Worm (Caenorhabditis elegans): Measurements from ENCODE around the gene mmaa-1.

Gene mmaa-1

ce11 chrII:7072590-7073536 lies 28.1 kb downstream of the mmaa-1 start (continued):
- TF ChIP-seq lin-13 (GFP tag; optimal IDR thresholded peaks at IDR 0.05) (peak; percentile 54), nhr-28 (tag; optimal IDR thresholded peaks at IDR 0.05) (no peak), mdl-1 (tag; optimal IDR thresholded peaks at IDR 0.05) (peak in 1 of 2 experiments; percentile 17), ama-1 (optimal IDR thresholded peaks at IDR 0.05) (no peak), nhr-77 (tag; optimal IDR thresholded peaks at IDR 0.05) (peak; percentile 37), zag-1 (tag; optimal IDR thresholded peaks at IDR 0.05) (no peak), ztf-4 (tag; optimal IDR thresholded peaks at IDR 0.05) (no peak), nhr-47 (tag; optimal IDR thresholded peaks at IDR 0.05) (peak; percentile 84), rnt-1 (tag; optimal IDR thresholded peaks at IDR 0.05) (peak; percentile 68)

- TF ChIP-seq nhr-77 (tag; optimal IDR thresholded peaks at IDR 0.05), result no peak
- no peak for TF ChIP-seq nhr-19 (GFP tag; conservative IDR thresholded peaks at IDR 0.05)
- TF ChIP-seq ceh-63 (GFP tag; optimal IDR thresholded peaks at IDR 0.05), result no peak
- no peak for TF ChIP-seq lin-14 (GFP tag; optimal IDR thresholded peaks at IDR 0.05)
- no peak for TF ChIP-seq alr-1 (tag; optimal IDR thresholded peaks at IDR 0.05; ENCODE audit: borderline replicate concordance)
- no peak for TF ChIP-seq lin-35 (GFP tag; optimal IDR thresholded peaks at IDR 0.05)
- no peak for TF ChIP-seq swsn-7 (tag; optimal IDR thresholded peaks at IDR 0.05)
- no peak for TF ChIP-seq ets-5 (GFP tag; IDR thresholded peaks at IDR 0.05)
- TF ChIP-seq nhr-85 (tag), result no peak
- TF ChIP-seq nhr-28 (tag; optimal IDR thresholded peaks at IDR 0.05), result no peak
- TF ChIP-seq lir-3 (tag; optimal IDR thresholded peaks at IDR 0.05; ENCODE audit: poor library complexity), result no peak
- no peak for TF ChIP-seq ceh-88 (GFP tag; IDR thresholded peaks at IDR 0.05)
- no peak for TF ChIP-seq jun-1 (tag; optimal IDR thresholded peaks at IDR 0.05)
- no peak for TF ChIP-seq egl-13 (tag; optimal IDR thresholded peaks at IDR 0.05)
- no peak for TF ChIP-seq ceh-82 (tag; optimal IDR thresholded peaks at IDR 0.05)
- no peak for TF ChIP-seq hlh-4 (tag; optimal IDR thresholded peaks at IDR 0.05)
- no peak for TF ChIP-seq zip-4 (GFP tag; optimal IDR thresholded peaks at IDR 0.05)
- no peak for TF ChIP-seq elt-2 (tag; optimal IDR thresholded peaks at IDR 0.05)
- no peak for TF ChIP-seq ztf-4 (tag; optimal IDR thresholded peaks at IDR 0.05)
- TF ChIP-seq sptf-1 (tag; optimal IDR thresholded peaks at IDR 0.05), result no peak
Observed at ce11 chrII:7072315-7072589, 28.7 kb downstream of the mmaa-1 start, which contains the start of gene kars-1. kars-1 (minus strand) TSS chrII:7072415.

- TF ChIP-seq elt-3 (tag; optimal IDR thresholded peaks at IDR 0.05), result no peak
- no peak for TF ChIP-seq efl-1 (optimal IDR thresholded peaks at IDR 0.05)
- TF ChIP-seq efl-1 (GFP tag; optimal IDR thresholded peaks at IDR 0.05 in 1 of 2), result peak in 1 of 2 experiments; percentile 91
Observed at ce11 chrII:7070434-7070833, 30.5 kb downstream of the mmaa-1 start.

ce11 chrII:7069866-7070265 lies 31.1 kb downstream of the mmaa-1 start, which contains the start of gene him-14:
him-14 (minus strand) TSS chrII:7069966.
- TF ChIP-seq snpc-4 (tag; optimal IDR thresholded peaks at IDR 0.05) (no peak), fos-1 (tag; optimal IDR thresholded peaks at IDR 0.05) (no peak), hlh-17 (GFP tag; optimal IDR thresholded peaks at IDR 0.05; ENCODE audit: borderline replicate concordance) (no peak), ceh-82 (tag; optimal IDR thresholded peaks at IDR 0.05) (no peak)

- TF ChIP-seq nhr-85 (tag), result no peak
- no peak for TF ChIP-seq unc-130 (tag; optimal IDR thresholded peaks at IDR 0.05)
- no peak for TF ChIP-seq rnt-1 (tag; optimal IDR thresholded peaks at IDR 0.05)
- TF ChIP-seq aly-2 (tag; optimal IDR thresholded peaks at IDR 0.05), result no peak
- TF ChIP-seq unc-62 (GFP tag; optimal IDR thresholded peaks at IDR 0.05), result no peak
- TF ChIP-seq sox-4 (tag; optimal IDR thresholded peaks at IDR 0.05), result no peak
- TF ChIP-seq nhr-76 (tag; optimal IDR thresholded peaks at IDR 0.05), result no peak
- no peak for TF ChIP-seq ceh-8 (GFP tag; optimal IDR thresholded peaks at IDR 0.05)
- TF ChIP-seq ztf-11 (tag; optimal IDR thresholded peaks at IDR 0.05), result no peak
Observed at ce11 chrII:7065391-7065790, 35.6 kb downstream of the mmaa-1 start, which contains the start of gene nos-2. nos-2 (plus strand) TSS chrII:7065618.

Data from whole organism, L1 larva.